Fruit fly (Drosophila melanogaster) whole organism, adult: ENCODE results near the gene CG13108.

ENCODE experiments used
- CG11617 ChIP-seq: fragments of 200-800 bp; sonication (Bioruptor generic); optimal IDR thresholded peaks from 2 replicates; lab custom pipeline; 2017; ENCODE audit warnings: mild to moderate bottlenecking, missing biosample characterization, missing genetic modification reagents, missing genetic modification characterization
- CG12768 ChIP-seq: fragments of 200-800 bp; sonication (Bioruptor generic); optimal IDR thresholded peaks from 2 replicates; lab custom pipeline; 2017; ENCODE audit warnings: missing biosample characterization, missing genetic modification characterization, mild to moderate bottlenecking, moderate library complexity, missing genetic modification reagents
- CG14711 ChIP-seq: fragments of 200-800 bp; sonication (Bioruptor generic); optimal IDR thresholded peaks from 2 replicates; lab custom pipeline; 2018; ENCODE audit warnings: missing biosample characterization, mild to moderate bottlenecking, missing genetic modification characterization, moderate library complexity
- CG1620 ChIP-seq: fragments of 200-800 bp; sonication (Bioruptor generic); optimal IDR thresholded peaks from 2 replicates; lab custom pipeline; 2016; ENCODE audit warnings: missing biosample characterization, missing genetic modification characterization
- CG33017 ChIP-seq: fragments of 200-800 bp; sonication (Bioruptor generic); optimal IDR thresholded peaks from 2 replicates; lab custom pipeline; 2018; ENCODE audit warnings: missing biosample characterization, mild to moderate bottlenecking, missing genetic modification characterization, moderate library complexity
- CG5204 ChIP-seq: fragments of 200-800 bp; sonication (Bioruptor generic); optimal IDR thresholded peaks from 2 replicates; lab custom pipeline; 2016; ENCODE audit warnings: missing biosample characterization, missing genetic modification characterization
- CG7045 ChIP-seq: fragments of 200-800 bp; sonication (Bioruptor generic); optimal IDR thresholded peaks from 2 replicates; lab custom pipeline; 2017; ENCODE audit warnings: missing biosample characterization, mild to moderate bottlenecking, missing genetic modification characterization
- CG7101 ChIP-seq: fragments of 200-800 bp; sonication (Bioruptor generic); optimal IDR thresholded peaks from 2 replicates; lab custom pipeline; 2018; ENCODE audit warnings: missing biosample characterization, mild to moderate bottlenecking, missing genetic modification characterization, moderate library complexity
- Clk ChIP-seq: fragments of 200-800 bp; sonication (Bioruptor generic); optimal IDR thresholded peaks from 2 replicates; lab custom pipeline; 2017; ENCODE audit warnings: missing biosample characterization, missing genetic modification characterization
- Crg-1 ChIP-seq: fragments of 200-800 bp; sonication (Bioruptor generic); optimal IDR thresholded peaks from 2 replicates; lab custom pipeline; 2016; ENCODE audit warnings: missing biosample characterization, missing genetic modification characterization
- Hr96 ChIP-seq: fragments of 200-800 bp; sonication (Bioruptor generic); optimal IDR thresholded peaks from 2 replicates; lab custom pipeline; 2016; ENCODE audit warnings: missing biosample characterization, missing genetic modification characterization
- Mnt ChIP-seq: fragments of 200-800 bp; sonication (Bioruptor generic); optimal IDR thresholded peaks from 2 replicates; lab custom pipeline; 2016; ENCODE audit warnings: missing biosample characterization, mild to moderate bottlenecking, missing genetic modification characterization
- bab1 ChIP-seq: fragments of 200-800 bp; sonication (Bioruptor generic); optimal IDR thresholded peaks from 3 replicates; lab custom pipeline; 2019; ENCODE audit warnings: missing biosample characterization, mild to moderate bottlenecking, missing genetic modification characterization, moderate library complexity
- cic ChIP-seq: fragments of 200-800 bp; sonication (Bioruptor generic); optimal IDR thresholded peaks from 2 replicates; lab custom pipeline; 2017; ENCODE audit warnings: missing biosample characterization, mild to moderate bottlenecking, missing genetic modification characterization, moderate library complexity
- cnc ChIP-seq, 2 experiments: fragments of >200 bp; optimal IDR thresholded peaks; 2 replicates each; lab custom pipeline; 2017
- kay ChIP-seq: fragments of 200-800 bp; sonication (Bioruptor generic); peaks from one replicate; lab custom pipeline; 2016; ENCODE audit warnings: missing biosample characterization, missing genetic modification characterization, borderline replicate concordance
- ovo ChIP-seq: fragments of 200-800 bp; sonication (Bioruptor generic); optimal IDR thresholded peaks from 2 replicates; lab custom pipeline; 2016; ENCODE audit warnings: missing biosample characterization, missing genetic modification characterization
- pad ChIP-seq: fragments of 200-800 bp; sonication (Bioruptor generic); optimal IDR thresholded peaks from 3 replicates; lab custom pipeline; 2017; ENCODE audit warnings: missing biosample characterization, missing genetic modification characterization, mild to moderate bottlenecking, moderate library complexity, missing genetic modification reagents
- tj ChIP-seq: fragments of 200-800 bp; sonication (Bioruptor generic); optimal IDR thresholded peaks from 3 replicates; lab custom pipeline; 2017; ENCODE audit warnings: missing biosample characterization, mild to moderate bottlenecking, missing genetic modification characterization, moderate library complexity
- toe ChIP-seq: fragments of 200-800 bp; sonication (Bioruptor generic); optimal IDR thresholded peaks from 2 replicates; lab custom pipeline; 2016; ENCODE audit warnings: missing biosample characterization, missing genetic modification characterization

CG13108 gene

DNA sequence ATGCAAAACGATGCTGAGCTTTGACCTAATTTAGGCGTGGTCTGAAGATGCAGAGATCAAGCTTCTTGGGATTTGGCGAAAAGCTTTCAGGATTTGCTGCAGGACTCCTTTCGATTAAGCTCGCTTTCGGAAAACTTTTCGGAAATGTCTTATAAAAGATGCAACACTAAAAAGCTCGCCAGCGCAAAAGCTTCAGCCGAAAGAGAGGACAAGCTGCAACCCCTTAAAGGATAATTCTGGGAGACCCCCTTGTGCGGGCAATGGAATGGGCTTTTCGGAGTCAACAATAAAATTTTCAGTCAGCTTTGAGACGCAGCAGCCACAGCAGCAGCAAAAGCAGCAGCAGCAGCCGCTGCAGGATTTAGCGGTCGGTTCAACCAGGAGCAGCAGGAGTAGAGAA lies at the start of gene CG13108:
Gene CG13108, plus strand, starts transcription at position 301 of the 400 bp plus-strand sequence.
- no peak for TF ChIP-seq pad (GFP tag; lab: Kevin White, UChicago)
- TF ChIP-seq CG12768 (GFP tag; lab: Kevin White, UChicago): no peak
- TF ChIP-seq CG14711 (tag; lab: Kevin White, UChicago): no peak
- no peak for TF ChIP-seq kay

DNA sequence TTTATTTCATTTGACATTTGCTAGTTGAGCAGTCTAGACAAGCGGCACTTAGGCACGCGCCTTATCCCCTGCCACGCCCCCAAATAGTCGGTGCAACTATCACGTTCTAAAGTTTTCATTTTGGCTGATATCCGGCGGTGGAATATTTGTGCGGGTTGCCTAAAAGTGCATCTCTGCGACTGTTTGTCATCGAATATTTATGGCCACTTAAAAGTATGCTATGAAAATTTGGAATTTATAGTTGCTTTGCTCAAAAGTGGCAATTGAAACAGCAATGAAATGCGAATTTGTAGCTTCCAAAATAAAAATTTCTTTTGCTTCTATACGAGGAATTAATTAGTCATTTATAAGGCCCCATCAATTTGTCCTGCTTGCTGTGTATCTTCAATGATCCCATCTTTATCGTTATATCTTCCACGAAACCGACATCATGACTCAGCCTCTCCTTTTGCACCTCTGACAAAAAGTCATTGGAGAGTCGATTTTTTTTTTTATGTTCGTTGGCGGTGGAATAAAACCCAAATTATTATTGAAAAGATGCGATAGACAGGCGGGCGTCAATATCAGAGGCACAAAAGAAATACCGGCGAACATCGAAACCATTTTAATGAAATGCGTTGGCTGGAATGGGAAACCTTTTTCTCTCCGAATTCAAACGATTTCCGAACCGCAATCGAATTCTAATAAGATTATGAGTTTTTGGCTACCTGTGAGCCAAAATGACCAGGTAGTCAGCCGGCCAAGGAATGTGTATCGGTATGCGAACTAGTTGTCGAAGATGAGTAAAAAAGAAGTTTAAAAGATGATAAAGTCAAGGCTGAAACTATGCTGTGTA lies 43.3 kb upstream of the CG13108 start:
- TF ChIP-seq Hr96: no peak
- no peak for TF ChIP-seq kay
- no peak for TF ChIP-seq toe
- no peak for TF ChIP-seq Mnt
- no peak for TF ChIP-seq CG5204 (GFP tag; lab: Kevin White, UChicago)
- TF ChIP-seq CG7101: no peak
- TF ChIP-seq ovo (GFP tag; lab: Kevin White, UChicago): no peak
- no peak for TF ChIP-seq tj (GFP tag; lab: Kevin White, UChicago)
- TF ChIP-seq cnc (optimal IDR thresholded peaks at IDR 0.05; lab: Kevin White, UChicago): no peak

DNA sequence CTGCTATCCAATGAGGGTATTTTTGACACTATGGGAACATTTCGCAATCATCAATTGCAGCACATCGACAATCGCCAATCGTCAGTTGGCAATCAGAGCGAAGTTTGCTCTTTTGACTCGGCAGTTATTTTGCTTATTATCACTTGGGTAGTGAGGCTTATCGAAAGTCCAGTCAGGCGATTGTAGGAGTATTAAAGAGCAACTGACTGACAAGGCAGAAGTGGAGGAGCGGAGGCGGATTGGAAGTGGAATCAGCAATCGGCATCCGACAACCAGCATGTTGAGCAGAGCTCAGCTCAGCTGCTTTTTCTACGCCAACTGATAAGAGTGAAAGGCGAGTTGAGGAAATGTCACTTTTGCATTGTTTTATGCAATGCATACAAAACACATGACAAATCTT lies 41.7 kb upstream of the CG13108 start:
- no peak for TF ChIP-seq CG12768 (GFP tag; lab: Kevin White, UChicago)
- no peak for TF ChIP-seq ovo (GFP tag; lab: Kevin White, UChicago)
- TF ChIP-seq Crg-1 (GFP tag; lab: Kevin White, UChicago): no peak
- no peak for TF ChIP-seq Clk (GFP tag; lab: Kevin White, UChicago)
- no peak for TF ChIP-seq tj (GFP tag; lab: Kevin White, UChicago)
- no peak for TF ChIP-seq CG11617 (GFP tag; lab: Kevin White, UChicago)
- TF ChIP-seq toe: no peak
- TF ChIP-seq cnc (optimal IDR thresholded peaks at IDR 0.05; lab: Kevin White, UChicago): no peak
- TF ChIP-seq pad (GFP tag; lab: Kevin White, UChicago): no peak
- TF ChIP-seq CG1620 (GFP tag; lab: Kevin White, UChicago): no peak
- no peak for TF ChIP-seq CG5204 (GFP tag; lab: Kevin White, UChicago)
- no peak for TF ChIP-seq CG7101
- no peak for TF ChIP-seq CG14711 (tag; lab: Kevin White, UChicago)
- no peak for TF ChIP-seq kay
- no peak for TF ChIP-seq Hr96
- no peak for TF ChIP-seq cic (GFP tag; lab: Kevin White, UChicago)
- TF ChIP-seq bab1: no peak
- no peak for TF ChIP-seq CG7045 (GFP tag; lab: Kevin White, UChicago)

DNA sequence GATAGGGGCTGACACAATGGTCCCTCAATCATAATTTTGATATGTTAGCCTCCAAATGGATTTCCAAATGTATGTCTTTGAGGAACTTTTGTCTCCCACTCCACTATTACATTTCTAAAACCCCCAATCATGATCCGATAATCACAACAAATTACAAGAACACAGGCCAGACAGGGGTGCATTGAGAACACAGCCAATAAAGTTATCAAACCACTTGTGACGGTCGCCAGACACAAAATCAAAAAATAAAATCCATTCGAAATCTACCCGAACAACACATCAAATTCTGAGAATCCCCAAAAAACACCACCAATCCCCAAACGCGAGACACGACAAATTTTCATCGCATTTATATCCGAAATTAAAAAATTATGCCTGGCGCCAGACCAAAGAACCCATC lies 40.3 kb upstream of the CG13108 start:
- TF ChIP-seq toe (no peak), Crg-1 (GFP tag; lab: Kevin White, UChicago) (no peak), CG5204 (GFP tag; lab: Kevin White, UChicago) (no peak), CG12768 (GFP tag; lab: Kevin White, UChicago) (no peak), CG11617 (GFP tag; lab: Kevin White, UChicago) (no peak), tj (GFP tag; lab: Kevin White, UChicago) (no peak), Hr96 (no peak), CG33017 (tag; lab: Kevin White, UChicago) (no peak), Mnt (no peak), bab1 (no peak), ovo (GFP tag; lab: Kevin White, UChicago) (no peak), CG14711 (tag; lab: Kevin White, UChicago) (no peak), cnc (optimal IDR thresholded peaks at IDR 0.05; lab: Kevin White, UChicago) (no peak), kay (no peak), cic (GFP tag; lab: Kevin White, UChicago) (no peak), pad (GFP tag; lab: Kevin White, UChicago) (no peak), CG7101 (no peak), CG1620 (GFP tag; lab: Kevin White, UChicago) (no peak)

DNA sequence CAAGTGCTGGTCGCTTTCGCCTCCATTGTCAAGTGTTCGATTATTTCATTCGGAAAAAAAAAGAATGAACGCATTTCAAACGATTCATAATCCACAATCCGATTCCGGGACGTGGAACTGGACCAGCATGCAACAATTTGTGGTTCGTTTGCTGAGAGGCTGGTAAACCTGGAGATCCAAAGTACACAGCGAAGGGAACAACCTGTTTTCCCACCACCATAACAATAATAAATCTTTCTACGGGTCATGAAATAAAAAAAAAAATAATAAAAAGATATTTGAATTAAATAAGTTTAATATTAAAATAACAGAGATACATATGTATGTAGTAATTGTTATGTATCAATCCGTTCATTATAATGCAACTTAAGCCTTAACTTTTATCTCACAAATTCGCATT lies 39.6 kb upstream of the CG13108 start:
- TF ChIP-seq CG7045 (GFP tag; lab: Kevin White, UChicago): no peak
- no peak for TF ChIP-seq CG12768 (GFP tag; lab: Kevin White, UChicago)
- TF ChIP-seq bab1: no peak
- no peak for TF ChIP-seq CG7101
- TF ChIP-seq cnc (optimal IDR thresholded peaks at IDR 0.05; lab: Kevin White, UChicago): no peak
- no peak for TF ChIP-seq pad (GFP tag; lab: Kevin White, UChicago)
- no peak for TF ChIP-seq CG1620 (GFP tag; lab: Kevin White, UChicago)
- no peak for TF ChIP-seq Mnt
- no peak for TF ChIP-seq Crg-1 (GFP tag; lab: Kevin White, UChicago)
- TF ChIP-seq toe: no peak
- TF ChIP-seq CG5204 (GFP tag; lab: Kevin White, UChicago): no peak
- no peak for TF ChIP-seq tj (GFP tag; lab: Kevin White, UChicago)
- no peak for TF ChIP-seq cic (GFP tag; lab: Kevin White, UChicago)

DNA sequence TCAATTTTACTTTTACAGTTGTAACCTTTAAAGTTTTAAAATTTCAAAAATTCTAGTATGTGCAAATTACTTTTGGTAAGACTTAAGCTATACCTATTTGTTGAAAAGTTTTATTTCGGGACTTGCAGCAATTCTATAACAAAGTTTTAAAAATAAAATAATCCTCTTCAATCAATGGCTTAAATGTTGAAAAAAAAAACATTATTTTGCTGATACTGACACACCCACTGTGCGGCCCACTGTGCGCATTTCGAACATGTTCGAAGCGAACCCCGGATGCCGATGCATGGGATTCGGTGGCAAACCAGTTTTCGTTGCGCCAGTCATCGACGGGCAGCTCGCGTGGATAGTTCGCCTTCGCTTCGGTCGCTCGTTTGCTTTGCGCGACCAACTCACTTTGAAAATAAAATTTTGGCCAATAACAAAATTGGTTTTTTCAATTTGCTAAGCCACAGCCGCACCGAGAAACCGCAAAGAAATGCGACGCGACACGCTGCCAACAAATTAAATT lies 38.6 kb upstream of the CG13108 start, which contains the start of gene CG32982:
Gene CG32982, plus strand, starts transcription at position 320 of the 511 bp plus-strand sequence.
- peak; percentile 81 for TF ChIP-seq CG11617 (GFP tag; lab: Kevin White, UChicago)
- TF ChIP-seq pad (GFP tag; lab: Kevin White, UChicago): peak; percentile 61
- peak; percentile 53 for TF ChIP-seq kay
- TF ChIP-seq tj (GFP tag; lab: Kevin White, UChicago): peak; percentile 46
- peak; percentile 46 for TF ChIP-seq ovo (GFP tag; lab: Kevin White, UChicago)
- TF ChIP-seq toe: peak; percentile 87
- peak; percentile 85 for TF ChIP-seq Hr96
- peak; percentile 60 for TF ChIP-seq CG1620 (GFP tag; lab: Kevin White, UChicago)
- TF ChIP-seq CG33017 (tag; lab: Kevin White, UChicago): peak; percentile 73
- peak; percentile 74 for TF ChIP-seq CG7101
- TF ChIP-seq CG5204 (GFP tag; lab: Kevin White, UChicago): peak; percentile 86
- TF ChIP-seq Crg-1 (GFP tag; lab: Kevin White, UChicago): peak; percentile 54
- TF ChIP-seq CG7045 (GFP tag; lab: Kevin White, UChicago): peak; percentile 86
- TF ChIP-seq CG12768 (GFP tag; lab: Kevin White, UChicago): peak; percentile 87
- TF ChIP-seq cic (GFP tag; lab: Kevin White, UChicago): no peak
- peak; percentile 41 for TF ChIP-seq bab1
- peak; percentile 67 for TF ChIP-seq Clk (GFP tag; lab: Kevin White, UChicago)
- TF ChIP-seq CG14711 (tag; lab: Kevin White, UChicago): peak; percentile 54
- TF ChIP-seq Mnt: peak; percentile 32
- no peak for TF ChIP-seq cnc (optimal IDR thresholded peaks at IDR 0.05; lab: Kevin White, UChicago)
